Worm (Caenorhabditis elegans) whole organism, mixed stage, embryonic: ENCODE results near the gene srd-36.
A peak's percentile ranks its signal among the peaks of the same experiment; 100 is the strongest.

Source experiments
- M03D4.4 ChIP-seq: sonication (generic microtip); optimal IDR thresholded peaks from 2 replicates; lab custom pipeline; 2017; ENCODE audit warnings: mild to moderate bottlenecking, missing genetic modification characterization, missing compliant biosample characterization
- bed-3 ChIP-seq: fragments of 200-800 bp; sonication (Bioruptor generic); optimal IDR thresholded peaks from 3 replicates; lab custom pipeline; 2018; ENCODE audit warnings: mild to moderate bottlenecking, missing genetic modification characterization, moderate library complexity, missing compliant biosample characterization
- blmp-1 ChIP-seq: fragments of 150-350 bp; optimal IDR thresholded peaks from 2 replicates; lab custom pipeline; 2014; ENCODE audit warnings: missing biosample characterization, missing genetic modification characterization
- ceh-39 ChIP-seq: fragments of 150-350 bp; optimal IDR thresholded peaks from 2 replicates; lab custom pipeline; 2014; ENCODE audit warnings: missing biosample characterization, missing genetic modification characterization
- ceh-43 ChIP-seq: fragments of 200-800 bp; sonication (Bioruptor generic); optimal IDR thresholded peaks from 2 replicates; lab custom pipeline; 2018; ENCODE audit warnings: mild to moderate bottlenecking, missing genetic modification characterization, moderate library complexity, missing compliant biosample characterization
- ceh-83 ChIP-seq: fragments of 200-800 bp; sonication (Bioruptor generic); optimal IDR thresholded peaks from 2 replicates; lab custom pipeline; 2018; ENCODE audit warnings: mild to moderate bottlenecking, missing genetic modification characterization, missing compliant biosample characterization
- ces-1 ChIP-seq: fragments of 150-350 bp; optimal IDR thresholded peaks from 2 replicates; lab custom pipeline; 2014; ENCODE audit warnings: missing biosample characterization, missing genetic modification reagents, missing genetic modification characterization
- cnd-1 ChIP-seq: fragments of 200-800 bp; sonication (Bioruptor generic); optimal IDR thresholded peaks from 2 replicates; lab custom pipeline; 2018; ENCODE audit warnings: mild to moderate bottlenecking, missing genetic modification characterization, missing compliant biosample characterization
- drap-1 ChIP-seq: fragments of 200-800 bp; sonication (Bioruptor generic); optimal IDR thresholded peaks from 3 replicates; lab custom pipeline; 2018; ENCODE audit warnings: mild to moderate bottlenecking, missing genetic modification characterization, missing compliant biosample characterization
- elt-1 ChIP-seq: sonication (generic microtip); optimal IDR thresholded peaks from 2 replicates; lab custom pipeline; 2017; ENCODE audit warnings: missing genetic modification characterization, mild to moderate bottlenecking, missing compliant biosample characterization, antibody characterized with exemption, moderate library complexity, borderline replicate concordance; ENCODE audit not compliant: insufficient read depth
- elt-3 ChIP-seq: fragments of 150-350 bp; optimal IDR thresholded peaks from 2 replicates; lab custom pipeline; 2014; ENCODE audit warnings: missing biosample characterization, missing genetic modification characterization
- flh-1 ChIP-seq: fragments of 200-800 bp; sonication (Bioruptor generic); optimal IDR thresholded peaks from 2 replicates; lab custom pipeline; 2018; ENCODE audit warnings: mild to moderate bottlenecking, missing genetic modification characterization, moderate library complexity, missing compliant biosample characterization
- ham-2 ChIP-seq: fragments of 200-800 bp; sonication (Bioruptor generic); optimal IDR thresholded peaks from 2 replicates; lab custom pipeline; 2018; ENCODE audit warnings: mild to moderate bottlenecking, missing genetic modification characterization, missing compliant biosample characterization
- hlh-1 ChIP-seq: fragments of 150-350 bp; optimal IDR thresholded peaks from 2 replicates; lab custom pipeline; 2014; ENCODE audit warnings: missing biosample characterization, missing genetic modification reagents, missing genetic modification characterization
- lin-13 ChIP-seq: fragments of 150-350 bp; optimal IDR thresholded peaks from 2 replicates; lab custom pipeline; 2014; ENCODE audit warnings: missing biosample characterization, missing genetic modification characterization
- lin-32 ChIP-seq: fragments of 200-800 bp; sonication (Bioruptor generic); optimal IDR thresholded peaks from 2 replicates; lab custom pipeline; 2018; ENCODE audit warnings: mild to moderate bottlenecking, missing genetic modification characterization, missing compliant biosample characterization
- lsy-2 ChIP-seq: fragments of 150-350 bp; optimal IDR thresholded peaks from 2 replicates; lab custom pipeline; 2014; ENCODE audit warnings: missing biosample characterization, missing genetic modification characterization
- mab-5 ChIP-seq: fragments of 150-350 bp; optimal IDR thresholded peaks from 2 replicates; lab custom pipeline; 2014; ENCODE audit warnings: missing biosample characterization, missing genetic modification characterization
- mep-1 ChIP-seq: fragments of 150-350 bp; optimal IDR thresholded peaks from 2 replicates; lab custom pipeline; 2017; ENCODE audit warnings: missing biosample characterization, missing genetic modification reagents, missing genetic modification characterization, inconsistent platforms
- mls-2 ChIP-seq: sonication (generic microtip); optimal IDR thresholded peaks from 2 replicates; lab custom pipeline; 2016; ENCODE audit warnings: mild to moderate bottlenecking, missing genetic modification characterization, moderate library complexity, missing compliant biosample characterization
- nhr-12 ChIP-seq: fragments of 150-350 bp; optimal IDR thresholded peaks from 2 replicates; lab custom pipeline; 2014; ENCODE audit warnings: missing biosample characterization, missing genetic modification characterization
- nhr-2 ChIP-seq: fragments of 150-350 bp; optimal IDR thresholded peaks from 2 replicates; lab custom pipeline; 2014; ENCODE audit warnings: missing biosample characterization, missing genetic modification characterization
- nhr-237 ChIP-seq: fragments of 150-350 bp; optimal IDR thresholded peaks from 2 replicates; lab custom pipeline; 2014; ENCODE audit warnings: missing biosample characterization, missing genetic modification characterization
- nhr-28 ChIP-seq: fragments of 150-350 bp; optimal IDR thresholded peaks from 2 replicates; lab custom pipeline; 2014; ENCODE audit warnings: missing biosample characterization, missing genetic modification characterization
- nhr-76 ChIP-seq: sonication (generic microtip); optimal IDR thresholded peaks from 2 replicates; lab custom pipeline; 2017; ENCODE audit warnings: missing biosample characterization, missing genetic modification characterization
- pha-4 ChIP-seq: fragments of 150-350 bp; optimal IDR thresholded peaks from 2 replicates; lab custom pipeline; 2018; ENCODE audit warnings: missing biosample characterization, missing genetic modification reagents, missing genetic modification characterization
- sem-2 ChIP-seq: fragments of 200-800 bp; sonication (Bioruptor generic); optimal IDR thresholded peaks from 2 replicates; lab custom pipeline; 2018; ENCODE audit warnings: mild to moderate bottlenecking, missing genetic modification characterization, missing compliant biosample characterization
- snpc-4 ChIP-seq: fragments of 150-350 bp; optimal IDR thresholded peaks from 2 replicates; lab custom pipeline; 2014; ENCODE audit warnings: missing biosample characterization, missing genetic modification characterization
- sptf-1 ChIP-seq: sonication (generic microtip); optimal IDR thresholded peaks from 2 replicates; lab custom pipeline; 2017; ENCODE audit warnings: mild to moderate bottlenecking, missing genetic modification characterization, moderate library complexity, missing compliant biosample characterization
- tbx-8 ChIP-seq: fragments of 200-800 bp; sonication (Bioruptor generic); optimal IDR thresholded peaks from 2 replicates; lab custom pipeline; 2018; ENCODE audit warnings: mild to moderate bottlenecking, missing genetic modification characterization, moderate library complexity, missing compliant biosample characterization
- unc-120 ChIP-seq: sonication (generic microtip); optimal IDR thresholded peaks from 2 replicates; lab custom pipeline; 2017; ENCODE audit warnings: missing genetic modification characterization, missing compliant biosample characterization; ENCODE audit not compliant: poor library complexity, severe bottlenecking
- unc-39 ChIP-seq: fragments of 150-350 bp; optimal IDR thresholded peaks from 2 replicates; lab custom pipeline; 2014; ENCODE audit warnings: missing biosample characterization, missing genetic modification characterization
- unc-62 ChIP-seq: fragments of 150-350 bp; optimal IDR thresholded peaks from 2 replicates; lab custom pipeline; 2014; ENCODE audit warnings: missing biosample characterization, missing genetic modification reagents, missing genetic modification characterization
- zip-8 ChIP-seq: fragments of 150-350 bp; optimal IDR thresholded peaks from 2 replicates; lab custom pipeline; 2014; ENCODE audit warnings: missing biosample characterization, missing genetic modification characterization
- ztf-11 ChIP-seq: fragments of 150-350 bp; optimal IDR thresholded peaks from 2 replicates; lab custom pipeline; 2014; ENCODE audit warnings: missing biosample characterization, missing genetic modification characterization

Gene srd-36

ce11 chrX:13264550-13264949, 30.0 kb downstream of the srd-36 start:
- TF ChIP-seq nhr-12 (tag; lab: Kevin White, UChicago) (no peak), lsy-2 (tag; lab: Kevin White, UChicago) (peak; percentile 22), unc-39 (no peak), sem-2 (peak; percentile 56), drap-1 (peak; percentile 86), lin-13 (tag; lab: Kevin White, UChicago) (no peak), nhr-28 (tag; lab: Kevin White, UChicago) (no peak), nhr-2 (tag; lab: Kevin White, UChicago) (no peak), snpc-4 (tag; lab: Kevin White, UChicago) (no peak), sptf-1 (tag; lab: Kevin White, UChicago) (no peak), nhr-237 (tag; lab: Kevin White, UChicago) (peak; percentile 43), blmp-1 (tag; lab: Kevin White, UChicago) (no peak), pha-4 (tag; lab: Kevin White, UChicago) (no peak), M03D4.4 (tag; lab: Kevin White, UChicago) (no peak), ham-2 (peak; percentile 72), ceh-43 (peak; percentile 66), mab-5 (tag; lab: Kevin White, UChicago) (no peak), ceh-39 (tag; lab: Kevin White, UChicago) (no peak), flh-1 (peak; percentile 16), lin-32 (GFP tag; lab: Kevin White, UChicago) (peak; percentile 80), hlh-1 (tag; lab: Kevin White, UChicago) (no peak), ztf-11 (tag; lab: Kevin White, UChicago) (no peak), elt-1 (tag; lab: Kevin White, UChicago) (no peak), unc-62 (GFP tag; lab: Kevin White, UChicago) (no peak), tbx-8 (no peak), zip-8 (tag; lab: Kevin White, UChicago) (no peak), elt-3 (tag; lab: Kevin White, UChicago) (no peak), unc-120 (tag; lab: Kevin White, UChicago) (peak; percentile 66), ces-1 (GFP tag; lab: Kevin White, UChicago) (no peak), bed-3 (GFP tag; lab: Kevin White, UChicago) (peak; percentile 64), mls-2 (peak; percentile 89), cnd-1 (tag; lab: Kevin White, UChicago) (peak; percentile 66), ceh-83 (GFP tag; lab: Kevin White, UChicago) (peak; percentile 73), nhr-76 (tag; lab: Kevin White, UChicago) (no peak), mep-1 (tag; lab: Kevin White, UChicago) (peak; percentile 42)
- TF ChIP-seq, all 35 proteins: peak for 14

ce11 chrX:13262195-13262594, 32.4 kb downstream of the srd-36 start, which contains the start of gene K09A11.1:
K09A11.1 (plus strand) TSS chrX:13262495.
- no peak for TF ChIP-seq nhr-237 (tag; lab: Kevin White, UChicago)
- TF ChIP-seq ztf-11 (tag; lab: Kevin White, UChicago) = no peak
- no peak for TF ChIP-seq sptf-1 (tag; lab: Kevin White, UChicago)
- TF ChIP-seq ceh-43 = no peak
- no peak for TF ChIP-seq cnd-1 (tag; lab: Kevin White, UChicago)
- no peak for TF ChIP-seq hlh-1 (tag; lab: Kevin White, UChicago)

- TF ChIP-seq drap-1 = no peak
- no peak for TF ChIP-seq mab-5 (tag; lab: Kevin White, UChicago)
These were observed 37.0 kb downstream of the srd-36 start, which contains the start of gene K08H2.10 for ce11 chrX:13257577-13257976. K08H2.10 (plus strand) TSS chrX:13257806.

ce11 chrX:13251914-13252434, 42.6 kb downstream of the srd-36 start, which contains the start of gene nhr-32:
nhr-32 (plus strand) TSS chrX:13251964.
- no peak for TF ChIP-seq unc-39
